Worm (Caenorhabditis elegans) whole organism, L3 larva: Measurements from ENCODE around the gene unc-79.

Experiments used
- R02D3.7 ChIP-seq: fragments of 150-350 bp; optimal IDR thresholded peaks from 2 replicates; lab custom pipeline; 2014; ENCODE audit warnings: missing biosample characterization, missing genetic modification characterization
- aly-2 ChIP-seq: fragments of 150-350 bp; optimal IDR thresholded peaks from 2 replicates; lab custom pipeline; 2014; ENCODE audit warnings: missing biosample characterization, missing genetic modification characterization
- ceh-16 ChIP-seq: sonication (generic microtip); optimal IDR thresholded peaks from 2 replicates; lab custom pipeline; 2017; ENCODE audit warnings: missing biosample characterization, missing genetic modification characterization
- ceh-28 ChIP-seq: fragments of 150-350 bp; optimal IDR thresholded peaks from 2 replicates; lab custom pipeline; 2014; ENCODE audit warnings: missing biosample characterization, missing genetic modification reagents, missing genetic modification characterization
- ceh-82 ChIP-seq: fragments of 150-350 bp; optimal IDR thresholded peaks from 2 replicates; lab custom pipeline; 2014; ENCODE audit warnings: missing biosample characterization, missing genetic modification characterization
- ceh-9 ChIP-seq: sonication (generic microtip); optimal IDR thresholded peaks from 2 replicates; lab custom pipeline; 2018; ENCODE audit warnings: missing biosample characterization, missing genetic modification characterization
- daf-12 ChIP-seq: fragments of 150-350 bp; optimal IDR thresholded peaks from 2 replicates; lab custom pipeline; 2014; ENCODE audit warnings: missing biosample characterization, missing genetic modification reagents, missing genetic modification characterization
- egl-27 ChIP-seq: sonication (generic microtip); optimal IDR thresholded peaks from 4 replicates; lab custom pipeline; 2017; ENCODE audit warnings: missing biosample characterization, missing genetic modification reagents, missing genetic modification characterization
- elt-1 ChIP-seq: fragments of 150-350 bp; optimal IDR thresholded peaks from 2 replicates; lab custom pipeline; 2014; ENCODE audit warnings: missing biosample characterization, missing genetic modification characterization
- elt-2 ChIP-seq: sonication (generic microtip); optimal IDR thresholded peaks from 2 replicates; lab custom pipeline; 2016; ENCODE audit warnings: missing genetic modification reagents, mild to moderate bottlenecking, missing genetic modification characterization, missing compliant biosample characterization
- eor-1 ChIP-seq, 2 experiments: fragments of 150-350 bp; optimal IDR thresholded peaks; 2 replicates each; lab custom pipeline; 2014 to 2018; ENCODE audit warnings: missing biosample characterization in 2 of 2, missing genetic modification characterization in 2 of 2
- fkh-10 ChIP-seq: sonication (generic microtip); optimal IDR thresholded peaks from 2 replicates; lab custom pipeline; 2017; ENCODE audit warnings: missing biosample characterization, missing genetic modification reagents, missing genetic modification characterization
- fkh-2 ChIP-seq: fragments of 150-350 bp; optimal IDR thresholded peaks from 2 replicates; lab custom pipeline; 2014; ENCODE audit warnings: missing biosample characterization, missing genetic modification reagents, missing genetic modification characterization
- jun-1 ChIP-seq: fragments of 150-350 bp; optimal IDR thresholded peaks from 2 replicates; lab custom pipeline; 2014; ENCODE audit warnings: missing biosample characterization, missing genetic modification reagents, missing genetic modification characterization
- lin-15B ChIP-seq: fragments of 150-350 bp; optimal IDR thresholded peaks from 2 replicates; lab custom pipeline; 2014; ENCODE audit warnings: missing biosample characterization, missing genetic modification characterization
- lin-39 ChIP-seq: fragments of 150-350 bp; optimal IDR thresholded peaks from 2 replicates; lab custom pipeline; 2018; ENCODE audit warnings: missing biosample characterization, missing genetic modification reagents, missing genetic modification characterization
- mdl-1 ChIP-seq: fragments of 150-350 bp; optimal IDR thresholded peaks from 2 replicates; lab custom pipeline; 2014; ENCODE audit warnings: missing biosample characterization, missing genetic modification characterization
- mml-1 ChIP-seq: fragments of 150-350 bp; sonication (generic microtip); optimal IDR thresholded peaks from 3 replicates; lab custom pipeline; 2014; ENCODE audit warnings: missing biosample characterization, missing genetic modification characterization
- nfya-1 ChIP-seq: sonication (generic microtip); optimal IDR thresholded peaks from 2 replicates; lab custom pipeline; 2017; ENCODE audit warnings: missing genetic modification characterization, mild to moderate bottlenecking, missing compliant biosample characterization, antibody characterized with exemption, moderate library complexity; ENCODE audit not compliant: insufficient read depth
- nhr-11 ChIP-seq: fragments of 150-350 bp; optimal IDR thresholded peaks from 2 replicates; lab custom pipeline; 2014; ENCODE audit warnings: missing biosample characterization, missing genetic modification characterization
- nhr-23 ChIP-seq: fragments of 150-350 bp; optimal IDR thresholded peaks from 2 replicates; lab custom pipeline; 2014; ENCODE audit warnings: missing biosample characterization, missing genetic modification reagents, missing genetic modification characterization
- nhr-237 ChIP-seq: fragments of 150-350 bp; optimal IDR thresholded peaks from 2 replicates; lab custom pipeline; 2014; ENCODE audit warnings: missing biosample characterization, missing genetic modification characterization
- nhr-25 ChIP-seq: sonication (generic microtip); optimal IDR thresholded peaks from 2 replicates; lab custom pipeline; 2017; ENCODE audit warnings: missing biosample characterization, missing genetic modification characterization
- nhr-28 ChIP-seq: fragments of 150-350 bp; optimal IDR thresholded peaks from 2 replicates; lab custom pipeline; 2014; ENCODE audit warnings: missing biosample characterization, missing genetic modification characterization
- nhr-43 ChIP-seq: sonication (generic microtip); optimal IDR thresholded peaks from 2 replicates; lab custom pipeline; 2016; ENCODE audit warnings: mild to moderate bottlenecking, missing genetic modification characterization, missing compliant biosample characterization; ENCODE audit not compliant: poor library complexity, severe bottlenecking
- nhr-67 ChIP-seq: fragments of 150-350 bp; optimal IDR thresholded peaks from 2 replicates; lab custom pipeline; 2014; ENCODE audit warnings: missing biosample characterization, missing genetic modification characterization
- nhr-76 ChIP-seq: fragments of 150-350 bp; sonication (generic microtip); optimal IDR thresholded peaks from 5 replicates; lab custom pipeline; 2014; ENCODE audit warnings: missing biosample characterization, missing genetic modification characterization
- pha-4 ChIP-seq: fragments of 150-350 bp; optimal IDR thresholded peaks from 2 replicates; lab custom pipeline; 2014; ENCODE audit warnings: missing biosample characterization, missing genetic modification reagents, missing genetic modification characterization
- pqm-1 ChIP-seq: fragments of 150-350 bp; optimal IDR thresholded peaks from 2 replicates; lab custom pipeline; 2017; ENCODE audit warnings: missing biosample characterization, missing genetic modification characterization, inconsistent platforms
- sea-2 ChIP-seq: fragments of 150-350 bp; sonication (generic microtip); optimal IDR thresholded peaks from 4 replicates; lab custom pipeline; 2014; ENCODE audit warnings: missing biosample characterization, missing genetic modification reagents, missing genetic modification characterization
- snpc-4 ChIP-seq: fragments of 150-350 bp; optimal IDR thresholded peaks from 2 replicates; lab custom pipeline; 2014; ENCODE audit warnings: missing biosample characterization, missing genetic modification characterization
- unc-62 ChIP-seq: fragments of 150-350 bp; sonication (generic microtip); optimal IDR thresholded peaks from 4 replicates; lab custom pipeline; 2014; ENCODE audit warnings: missing biosample characterization, missing genetic modification reagents, missing genetic modification characterization
- zag-1 ChIP-seq: fragments of 150-350 bp; optimal IDR thresholded peaks from 2 replicates; lab custom pipeline; 2014; ENCODE audit warnings: missing biosample characterization, missing genetic modification characterization
- ztf-4 ChIP-seq: fragments of 150-350 bp; optimal IDR thresholded peaks from 2 replicates; lab custom pipeline; 2014; ENCODE audit warnings: missing biosample characterization, missing genetic modification characterization

unc-79 gene

ce11 chrIII:4107929-4108520, 41.6 kb downstream of the unc-79 start:
- no peak for TF ChIP-seq sea-2
- TF ChIP-seq pqm-1 (tag; lab: Kevin White, UChicago) = no peak
- peak; percentile 57 for TF ChIP-seq nfya-1 (tag; lab: Kevin White, UChicago)
- peak; percentile 90 for TF ChIP-seq lin-39 (tag; lab: Kevin White, UChicago)
- no peak for TF ChIP-seq nhr-237 (tag; lab: Kevin White, UChicago)
- no peak for TF ChIP-seq snpc-4
- no peak for TF ChIP-seq mml-1 (tag; lab: Kevin White, UChicago)
- TF ChIP-seq fkh-10 (GFP tag; lab: Kevin White, UChicago) = no peak
- TF ChIP-seq ceh-16 = no peak

ce11 chrIII:4113594-4113993, 47.2 kb downstream of the unc-79 start:
- TF ChIP-seq eor-1 (tag; optimal IDR thresholded peaks at IDR 0.05; lab: Kevin White, UChicago) = no peak
- peak; percentile 9 for TF ChIP-seq nfya-1 (tag; lab: Kevin White, UChicago)
- no peak for TF ChIP-seq fkh-10 (GFP tag; lab: Kevin White, UChicago)

ce11 chrIII:4115085-4115484, 48.7 kb downstream of the unc-79 start, which contains the start of gene unc-103:
Gene unc-103, plus strand, starts transcription at chrIII:4115385.
- TF ChIP-seq snpc-4 = no peak
- TF ChIP-seq pha-4 (tag; lab: Kevin White, UChicago) = no peak
- TF ChIP-seq elt-1 (tag; lab: Kevin White, UChicago) = no peak
- TF ChIP-seq ceh-28 (tag; lab: Kevin White, UChicago) = no peak
- no peak for TF ChIP-seq nhr-43
- TF ChIP-seq nhr-25 (tag; lab: Kevin White, UChicago) = no peak
- no peak for TF ChIP-seq jun-1
- no peak for TF ChIP-seq lin-15B (tag; lab: Kevin White, UChicago)
- TF ChIP-seq nhr-11 = no peak
- TF ChIP-seq daf-12 = no peak
- no peak for TF ChIP-seq R02D3.7 (tag; lab: Kevin White, UChicago)
- no peak for TF ChIP-seq elt-2 (tag; lab: Kevin White, UChicago)
- TF ChIP-seq nhr-76 (tag; lab: Kevin White, UChicago) = no peak
- TF ChIP-seq ztf-4 (tag; lab: Kevin White, UChicago) = no peak
- TF ChIP-seq aly-2 (tag; lab: Kevin White, UChicago) = no peak
- TF ChIP-seq pqm-1 (tag; lab: Kevin White, UChicago) = no peak
- TF ChIP-seq mdl-1 (tag; lab: Kevin White, UChicago) = no peak
- no peak for TF ChIP-seq egl-27 (tag; lab: Kevin White, UChicago)
- TF ChIP-seq zag-1 (tag; lab: Kevin White, UChicago) = no peak

- TF ChIP-seq nhr-67 = no peak
- TF ChIP-seq ceh-9 (tag; lab: Kevin White, UChicago) = no peak
- TF ChIP-seq ceh-82 (tag; lab: Kevin White, UChicago) = no peak
- no peak for TF ChIP-seq pha-4 (tag; lab: Kevin White, UChicago)
- no peak for TF ChIP-seq elt-2 (tag; lab: Kevin White, UChicago)
- no peak for TF ChIP-seq nhr-28 (tag; lab: Kevin White, UChicago)
- TF ChIP-seq nhr-237 (tag; lab: Kevin White, UChicago) = no peak
Measured at ce11 chrIII:4119736-4120135, 53.3 kb downstream of the unc-79 start.

- TF ChIP-seq ztf-4 (tag; lab: Kevin White, UChicago) (no peak), fkh-2 (tag; lab: Kevin White, UChicago) (no peak), nfya-1 (tag; lab: Kevin White, UChicago) (peak; percentile 74), nhr-23 (no peak)
Measured at ce11 chrIII:4120386-4120785, 54.0 kb downstream of the unc-79 start.

- TF ChIP-seq fkh-10 (GFP tag; lab: Kevin White, UChicago) (peak; percentile 3), unc-62 (no peak)
Measured at ce11 chrIII:4123277-4123676, 56.8 kb downstream of the unc-79 start.
